Fruit fly (Drosophila melanogaster) whole organism, prepupa: Measurements from ENCODE around the gene CG12011.

Experiments
- Blimp-1 ChIP-seq: fragments of 200-800 bp; sonication (Bioruptor generic); optimal IDR thresholded peaks from 3 replicates; lab custom pipeline; 2017; ENCODE audit warnings: missing biosample characterization, missing genetic modification characterization, mild to moderate bottlenecking, moderate library complexity, missing genetic modification reagents
- CG10631 ChIP-seq: fragments of 200-800 bp; sonication (Bioruptor generic); optimal IDR thresholded peaks from 2 replicates; lab custom pipeline; 2016; ENCODE audit warnings: missing biosample characterization, missing genetic modification characterization
- CG10669 ChIP-seq: fragments of 200-800 bp; sonication (Bioruptor generic); optimal IDR thresholded peaks from 3 replicates; lab custom pipeline; 2018; ENCODE audit warnings: missing biosample characterization, mild to moderate bottlenecking, missing genetic modification characterization, moderate library complexity
- CG11294 ChIP-seq: fragments of 200-800 bp; sonication (Bioruptor generic); IDR thresholded peaks from 2 replicates; pipeline ENCODE4 v1.3.6; 2022; ENCODE audit warnings: missing biosample characterization, missing genetic modification characterization
- CG11762 ChIP-seq: fragments of 200-800 bp; sonication (Bioruptor generic); optimal IDR thresholded peaks from 3 replicates; lab custom pipeline; 2016; ENCODE audit warnings: missing biosample characterization, missing genetic modification characterization; ENCODE audit not compliant: insufficient read depth
- CG11902 ChIP-seq: fragments of 200-800 bp; sonication (Bioruptor generic); optimal IDR thresholded peaks from 3 replicates; lab custom pipeline; 2016; ENCODE audit warnings: missing biosample characterization, missing genetic modification characterization
- CG15336 ChIP-seq: fragments of 200-800 bp; sonication (Bioruptor generic); IDR thresholded peaks from 2 replicates; pipeline ENCODE4 v1.3.6; 2022; ENCODE audit warnings: missing biosample characterization, missing genetic modification characterization
- CG1621 ChIP-seq: fragments of 200-800 bp; sonication (Bioruptor generic); optimal IDR thresholded peaks from 3 replicates; lab custom pipeline; 2018; ENCODE audit warnings: missing biosample characterization, mild to moderate bottlenecking, missing genetic modification characterization
- CG16779 ChIP-seq: fragments of 200-800 bp; sonication (Bioruptor generic); optimal IDR thresholded peaks from 3 replicates; lab custom pipeline; 2017; ENCODE audit warnings: missing biosample characterization, mild to moderate bottlenecking, missing genetic modification characterization
- CG3032 ChIP-seq: fragments of 200-800 bp; optimal IDR thresholded peaks from 2 replicates; lab custom pipeline; 2019; ENCODE audit warnings: missing biosample characterization, mild to moderate bottlenecking, missing genetic modification characterization, moderate library complexity
- CG31627 ChIP-seq: fragments of 200-800 bp; sonication (Bioruptor generic); optimal IDR thresholded peaks from 3 replicates; lab custom pipeline; 2016; ENCODE audit warnings: missing biosample characterization, missing genetic modification characterization
- CG32006 ChIP-seq: fragments of 200-800 bp; sonication (Bioruptor generic); optimal IDR thresholded peaks from 3 replicates; lab custom pipeline; 2017; ENCODE audit warnings: missing biosample characterization, mild to moderate bottlenecking, missing genetic modification characterization
- CG34406 ChIP-seq: fragments of 200-800 bp; sonication (Bioruptor generic); optimal IDR thresholded peaks from 3 replicates; lab custom pipeline; 2016; ENCODE audit warnings: missing biosample characterization, missing genetic modification characterization
- CG3919 ChIP-seq: fragments of 200-800 bp; sonication (Bioruptor generic); optimal IDR thresholded peaks from 3 replicates; lab custom pipeline; 2016; ENCODE audit warnings: missing biosample characterization, missing genetic modification characterization
- CG4318 ChIP-seq: fragments of 200-800 bp; sonication (Bioruptor generic); optimal IDR thresholded peaks from 3 replicates; lab custom pipeline; 2017; ENCODE audit warnings: missing biosample characterization, mild to moderate bottlenecking, missing genetic modification characterization
- CG6163 ChIP-seq: fragments of 200-800 bp; sonication (Bioruptor generic); IDR thresholded peaks from 3 replicates; pipeline ENCODE4 v1.3.6; 2022; ENCODE audit warnings: missing biosample characterization, missing genetic modification characterization
- CG6276 ChIP-seq: fragments of 200-800 bp; sonication (Bioruptor generic); optimal IDR thresholded peaks from 2 replicates; lab custom pipeline; 2017; ENCODE audit warnings: missing biosample characterization, mild to moderate bottlenecking, missing genetic modification characterization
- CG6808 ChIP-seq: fragments of 200-800 bp; sonication (Bioruptor generic); optimal IDR thresholded peaks from 3 replicates; lab custom pipeline; 2017; ENCODE audit warnings: missing biosample characterization, missing genetic modification characterization, mild to moderate bottlenecking, moderate library complexity, missing genetic modification reagents
- CG6854 ChIP-seq: fragments of 200-800 bp; sonication (Bioruptor generic); optimal IDR thresholded peaks from 2 replicates; lab custom pipeline; 2017; ENCODE audit warnings: missing biosample characterization, mild to moderate bottlenecking, missing genetic modification characterization
- CG7368 ChIP-seq: fragments of 200-800 bp; sonication (Bioruptor generic); optimal IDR thresholded peaks from 3 replicates; lab custom pipeline; 2016; ENCODE audit warnings: missing biosample characterization, missing genetic modification characterization
- CG8119 ChIP-seq: fragments of 200-800 bp; sonication (Bioruptor generic); IDR thresholded peaks from 3 replicates; pipeline ENCODE4 v1.3.6; 2022; ENCODE audit warnings: missing biosample characterization, missing genetic modification characterization
- CG8319 ChIP-seq: fragments of 200-800 bp; sonication (Bioruptor generic); optimal IDR thresholded peaks from 3 replicates; lab custom pipeline; 2016; ENCODE audit warnings: missing biosample characterization, missing genetic modification characterization
- CG8632 ChIP-seq: fragments of 200-800 bp; sonication (Bioruptor generic); optimal IDR thresholded peaks from 3 replicates; lab custom pipeline; 2016; ENCODE audit warnings: missing biosample characterization, missing genetic modification characterization
- CG9139 ChIP-seq: fragments of 200-800 bp; sonication (Bioruptor generic); optimal IDR thresholded peaks from 3 replicates; lab custom pipeline; 2017; ENCODE audit warnings: missing biosample characterization, mild to moderate bottlenecking, missing genetic modification characterization
- Eip93F ChIP-seq: fragments of 200-800 bp; sonication (Bioruptor generic); optimal IDR thresholded peaks from 2 replicates; lab custom pipeline; 2016; ENCODE audit warnings: missing biosample characterization, mild to moderate bottlenecking, missing genetic modification characterization
- Ets21C ChIP-seq: fragments of 200-800 bp; sonication (Bioruptor generic); optimal IDR thresholded peaks from 3 replicates; lab custom pipeline; 2016; ENCODE audit warnings: missing biosample characterization, missing genetic modification characterization
- Gug ChIP-seq: fragments of 200-800 bp; sonication (Bioruptor generic); IDR thresholded peaks from 2 replicates; pipeline ENCODE4 v1.3.6; 2022; ENCODE audit warnings: missing biosample characterization, missing genetic modification characterization
- Hr38 ChIP-seq: sonication (Bioruptor generic); optimal IDR thresholded peaks from 2 replicates; lab custom pipeline; 2016; ENCODE audit warnings: missing biosample characterization, missing genetic modification characterization
- Hr39 ChIP-seq: fragments of 200-800 bp; sonication (Bioruptor generic); optimal IDR thresholded peaks from 2 replicates; lab custom pipeline; 2016; ENCODE audit warnings: missing biosample characterization, missing genetic modification characterization
- Hr4 ChIP-seq: fragments of 200-800 bp; sonication (Bioruptor generic); optimal IDR thresholded peaks from 3 replicates; lab custom pipeline; 2016; ENCODE audit warnings: missing biosample characterization, missing genetic modification characterization
- Lpt ChIP-seq: fragments of 200-800 bp; sonication (Bioruptor generic); optimal IDR thresholded peaks from 3 replicates; lab custom pipeline; 2016; ENCODE audit warnings: missing biosample characterization, missing genetic modification characterization
- Met ChIP-seq: fragments of 200-800 bp; sonication (Bioruptor generic); optimal IDR thresholded peaks from 3 replicates; lab custom pipeline; 2016; ENCODE audit warnings: missing biosample characterization, missing genetic modification characterization
- OdsH ChIP-seq: fragments of 200-800 bp; sonication (Bioruptor generic); optimal IDR thresholded peaks from 3 replicates; lab custom pipeline; 2016; ENCODE audit warnings: missing biosample characterization, missing genetic modification characterization
- Smox ChIP-seq: fragments of 200-800 bp; sonication (Bioruptor generic); optimal IDR thresholded peaks from 3 replicates; lab custom pipeline; 2016; ENCODE audit warnings: missing biosample characterization, missing genetic modification characterization
- Sox102F ChIP-seq: fragments of 200-800 bp; sonication (Bioruptor generic); optimal IDR thresholded peaks from 2 replicates; lab custom pipeline; 2016; ENCODE audit warnings: missing biosample characterization, mild to moderate bottlenecking, missing genetic modification characterization
- Sox14 ChIP-seq: fragments of 200-800 bp; sonication (Bioruptor generic); optimal IDR thresholded peaks from 3 replicates; lab custom pipeline; 2016; ENCODE audit warnings: missing biosample characterization, missing genetic modification characterization
- achi ChIP-seq: fragments of 200-800 bp; sonication (Bioruptor generic); optimal IDR thresholded peaks from 3 replicates; lab custom pipeline; 2016; ENCODE audit warnings: missing biosample characterization, missing genetic modification characterization
- acj6 ChIP-seq: fragments of 200-800 bp; sonication (Bioruptor generic); optimal IDR thresholded peaks from 3 replicates; lab custom pipeline; 2016; ENCODE audit warnings: missing biosample characterization, missing genetic modification characterization
- cyc ChIP-seq: fragments of 200-800 bp; sonication (Bioruptor generic); optimal IDR thresholded peaks from 3 replicates; lab custom pipeline; 2016; ENCODE audit warnings: missing biosample characterization, missing genetic modification characterization
- dsx ChIP-seq: fragments of 200-800 bp; optimal IDR thresholded peaks from 3 replicates; lab custom pipeline; 2019; ENCODE audit warnings: missing biosample characterization, mild to moderate bottlenecking, missing genetic modification characterization, moderate library complexity; ENCODE audit not compliant: poor library complexity, severe bottlenecking
- eg ChIP-seq: fragments of 200-800 bp; sonication (Bioruptor generic); IDR thresholded peaks from 3 replicates; pipeline ENCODE4 v1.3.6; 2022; ENCODE audit warnings: missing biosample characterization, missing genetic modification characterization
- fd59A ChIP-seq: fragments of 200-800 bp; sonication (Bioruptor generic); optimal IDR thresholded peaks from 2 replicates; lab custom pipeline; 2017; ENCODE audit warnings: missing biosample characterization, mild to moderate bottlenecking, missing genetic modification characterization, missing genetic modification reagents
- fd85E ChIP-seq: fragments of 200-800 bp; sonication (Bioruptor generic); optimal IDR thresholded peaks from 3 replicates; lab custom pipeline; 2016; ENCODE audit warnings: missing biosample characterization, missing genetic modification characterization
- lz ChIP-seq: fragments of 200-800 bp; sonication (Bioruptor generic); optimal IDR thresholded peaks from 3 replicates; lab custom pipeline; 2016; ENCODE audit warnings: missing biosample characterization, missing genetic modification characterization
- net ChIP-seq: fragments of 200-800 bp; sonication (Bioruptor generic); optimal IDR thresholded peaks from 3 replicates; lab custom pipeline; 2016; ENCODE audit warnings: missing biosample characterization, missing genetic modification characterization
- pdm3 ChIP-seq: fragments of 200-800 bp; sonication (Bioruptor generic); optimal IDR thresholded peaks from 3 replicates; lab custom pipeline; 2016; ENCODE audit warnings: missing biosample characterization, missing genetic modification characterization
- salr ChIP-seq, 2 experiments: fragments of 200-800 bp; sonication (Bioruptor generic); optimal IDR thresholded peaks; 3 replicates each; lab custom pipeline; 2016 to 2018; ENCODE audit warnings: missing biosample characterization in 2 of 2, missing genetic modification characterization in 2 of 2, mild to moderate bottlenecking in 1 of 2
- spab ChIP-seq: fragments of 200-800 bp; sonication (Bioruptor generic); optimal IDR thresholded peaks from 2 replicates; lab custom pipeline; 2017; ENCODE audit warnings: missing biosample characterization, mild to moderate bottlenecking, missing genetic modification characterization, missing genetic modification reagents
- ss ChIP-seq, 2 experiments: fragments of 200-800 bp; sonication (Bioruptor generic); optimal IDR thresholded peaks; 2 replicates in 1 of 2; 3 replicates in 1 of 2; lab custom pipeline; 2017 to 2018; ENCODE audit warnings: mild to moderate bottlenecking in 2 of 2, missing biosample characterization in 2 of 2, missing genetic modification characterization in 2 of 2, moderate library complexity in 1 of 2
- svp ChIP-seq: fragments of 200-800 bp; sonication (Bioruptor generic); peaks from one replicate; lab custom pipeline; 2016; ENCODE audit warnings: missing biosample characterization, missing genetic modification characterization
- topi ChIP-seq: fragments of 200-800 bp; sonication (Bioruptor generic); optimal IDR thresholded peaks from 3 replicates; lab custom pipeline; 2016; ENCODE audit warnings: missing biosample characterization, missing genetic modification characterization

Gene CG12011

dm6 chr3L:1676222-1676621, 18.2 kb upstream of the CG12011 start:
- TF ChIP-seq CG32006 (GFP tag; lab: Kevin White, UChicago) (no peak), spab (no peak)
- TF ChIP-seq, all 60 proteins: peak for 0

DNA sequence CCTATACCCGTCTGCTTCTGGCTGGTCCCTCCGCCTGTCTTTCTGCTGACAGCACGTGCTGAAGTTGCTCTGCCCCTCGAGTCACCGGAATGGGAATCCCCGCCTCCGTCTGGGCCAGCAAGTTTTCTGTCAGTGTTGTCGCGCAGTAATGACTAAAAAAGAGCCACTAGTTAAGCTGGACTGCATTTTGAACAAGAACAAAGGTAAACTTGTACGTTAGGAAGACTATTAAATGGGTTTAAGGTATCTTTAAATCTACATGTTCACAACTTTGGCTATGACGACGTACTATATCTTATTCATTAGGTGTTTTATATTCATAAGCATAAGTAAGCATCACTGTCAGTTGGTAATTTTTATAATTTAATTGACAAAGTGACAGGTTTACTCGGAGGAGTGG, 15.0 kb upstream of the CG12011 start:
- TF ChIP-seq CG7368 (no peak), CG10669 (GFP tag; lab: Kevin White, UChicago) (peak; percentile 28), CG9139 (GFP tag; lab: Kevin White, UChicago) (no peak), Hr4 (GFP tag; lab: Kevin White, UChicago) (no peak), fd85E (no peak), Sox102F (GFP tag; lab: Kevin White, UChicago) (no peak), Sox14 (GFP tag; lab: Kevin White, UChicago) (peak; percentile 8), Ets21C (GFP tag; lab: Kevin White, UChicago) (no peak), Smox (GFP tag; lab: Kevin White, UChicago) (no peak), Gug (GFP tag; lab: Robert Waterston, UW) (no peak), ss (GFP tag; optimal IDR thresholded peaks at IDR 0.05; lab: Kevin White, UChicago) (peak; percentile 23 to 56), CG15336 (GFP tag; lab: Robert Waterston, UW) (no peak), topi (GFP tag; lab: Kevin White, UChicago) (no peak), acj6 (GFP tag; lab: Kevin White, UChicago) (peak; percentile 3), lz (no peak), CG11762 (GFP tag; lab: Kevin White, UChicago) (no peak), net (no peak), CG6854 (GFP tag; lab: Kevin White, UChicago) (no peak), CG3919 (GFP tag; lab: Kevin White, UChicago) (peak; percentile 26), svp (GFP tag; lab: Kevin White, UChicago) (peak; percentile 62), CG11294 (GFP tag; lab: Robert Waterston, UW) (no peak), CG4318 (GFP tag; lab: Kevin White, UChicago) (no peak), CG8119 (GFP tag; lab: Robert Waterston, UW) (0 out of 3 replicates have a peak, but pooled peaks have one; percentile 21), CG31627 (GFP tag; lab: Kevin White, UChicago) (no peak), fd59A (GFP tag; lab: Kevin White, UChicago) (no peak), achi (GFP tag; lab: Kevin White, UChicago) (peak; percentile 17), OdsH (GFP tag; lab: Kevin White, UChicago) (no peak), cyc (GFP tag; lab: Kevin White, UChicago) (no peak), CG16779 (tag; lab: Kevin White, UChicago) (no peak), CG8632 (GFP tag; lab: Kevin White, UChicago) (no peak), CG3032 (tag; lab: Kevin White, UChicago) (peak; percentile 38), CG11902 (GFP tag; lab: Kevin White, UChicago) (peak; percentile 2), spab (peak; percentile 15), CG6276 (GFP tag; lab: Kevin White, UChicago) (no peak), CG34406 (GFP tag; lab: Kevin White, UChicago) (no peak), dsx (GFP tag; lab: Kevin White, UChicago) (peak; percentile 44), CG6808 (GFP tag; lab: Kevin White, UChicago) (peak; percentile 57), pdm3 (GFP tag; lab: Kevin White, UChicago) (peak; percentile 24), CG10631 (GFP tag; lab: Kevin White, UChicago) (peak; percentile 6), Lpt (GFP tag; lab: Kevin White, UChicago) (no peak), Blimp-1 (no peak), Hr38 (GFP tag; lab: Kevin White, UChicago) (no peak), CG1621 (peak; percentile 12), eg (no peak), Eip93F (GFP tag; lab: Kevin White, UChicago) (no peak), CG8319 (no peak), CG6163 (GFP tag; lab: Robert Waterston, UW) (0 out of 3 replicates have a peak, but pooled peaks have one; percentile 43), salr (GFP tag; optimal IDR thresholded peaks at IDR 0.05; lab: Kevin White, UChicago) (no peak), Hr39 (GFP tag; lab: Kevin White, UChicago) (no peak), Met (GFP tag; lab: Kevin White, UChicago) (peak; percentile 26)
